Worm (Caenorhabditis elegans) whole organism, L2 larva: ENCODE measurements around the gene str-238.

Source experiments
- C34F6.9 ChIP-seq: fragments of 150-350 bp; optimal IDR thresholded peaks from 2 replicates; lab custom pipeline; 2014; ENCODE audit warnings: missing biosample characterization, missing genetic modification characterization
- F13H6.1 ChIP-seq: sonication (generic microtip); optimal IDR thresholded peaks from 2 replicates; lab custom pipeline; 2016; ENCODE audit warnings: missing genetic modification characterization, missing compliant biosample characterization
- R02D3.7 ChIP-seq: fragments of 150-350 bp; optimal IDR thresholded peaks from 2 replicates; lab custom pipeline; 2014; ENCODE audit warnings: missing biosample characterization, missing genetic modification characterization
- Y55F3AM.14 ChIP-seq: fragments of 200-800 bp; sonication (Bioruptor generic); optimal IDR thresholded peaks from 2 replicates; lab custom pipeline; 2018; ENCODE audit warnings: mild to moderate bottlenecking, missing genetic modification characterization, missing compliant biosample characterization
- ZK546.5 ChIP-seq: sonication (generic microtip); optimal IDR thresholded peaks from 2 replicates; lab custom pipeline; 2017; ENCODE audit warnings: missing biosample characterization, missing genetic modification characterization
- ama-1 ChIP-seq: fragments of 150-350 bp; optimal IDR thresholded peaks from 2 replicates; lab custom pipeline; 2018; ENCODE audit warnings: inconsistent platforms
- blmp-1 ChIP-seq: sonication (generic microtip); optimal IDR thresholded peaks from 2 replicates; lab custom pipeline; 2017; ENCODE audit warnings: missing genetic modification characterization, mild to moderate bottlenecking, missing compliant biosample characterization, antibody characterized with exemption, moderate library complexity; ENCODE audit not compliant: insufficient read depth
- ceh-16 ChIP-seq: fragments of 150-350 bp; optimal IDR thresholded peaks from 2 replicates; lab custom pipeline; 2014; ENCODE audit warnings: missing biosample characterization, missing genetic modification characterization
- crh-2 ChIP-seq: sonication (generic microtip); optimal IDR thresholded peaks from 2 replicates; lab custom pipeline; 2017; ENCODE audit warnings: missing biosample characterization, missing genetic modification characterization
- dmd-4 ChIP-seq: sonication (generic microtip); optimal IDR thresholded peaks from 2 replicates; lab custom pipeline; 2017; ENCODE audit warnings: missing biosample characterization, missing genetic modification characterization
- egl-27 ChIP-seq: sonication (generic microtip); optimal IDR thresholded peaks from 3 replicates; lab custom pipeline; 2017; ENCODE audit warnings: missing biosample characterization, missing genetic modification reagents, missing genetic modification characterization
- elt-1 ChIP-seq: fragments of 150-350 bp; optimal IDR thresholded peaks from 2 replicates; lab custom pipeline; 2014; ENCODE audit warnings: missing biosample characterization, missing genetic modification characterization
- fos-1 ChIP-seq: fragments of 150-350 bp; optimal IDR thresholded peaks from 2 replicates; lab custom pipeline; 2014; ENCODE audit warnings: missing biosample characterization, missing genetic modification characterization
- gmeb-1 ChIP-seq: fragments of 150-350 bp; optimal IDR thresholded peaks from 2 replicates; lab custom pipeline; 2014; ENCODE audit warnings: missing biosample characterization, missing genetic modification characterization
- lin-11 ChIP-seq: fragments of 150-350 bp; sonication (generic microtip); optimal IDR thresholded peaks from 2 replicates; lab custom pipeline; 2014; ENCODE audit warnings: missing biosample characterization, missing genetic modification characterization, inconsistent platforms, mixed read lengths
- lin-13 ChIP-seq: fragments of 150-350 bp; optimal IDR thresholded peaks from 2 replicates; lab custom pipeline; 2014; ENCODE audit warnings: missing biosample characterization, missing genetic modification reagents, missing genetic modification characterization
- lin-39 ChIP-seq: fragments of 150-350 bp; optimal IDR thresholded peaks from 2 replicates; lab custom pipeline; 2014; ENCODE audit warnings: missing biosample characterization, missing genetic modification reagents, missing genetic modification characterization
- lsy-2 ChIP-seq, 2 experiments: fragments of 150-350 bp in 1 of 2; sonication (generic microtip) in 1 of 2; optimal IDR thresholded peaks; 2 replicates each; lab custom pipeline; 2014 to 2017; ENCODE audit warnings: missing biosample characterization in 2 of 2, missing genetic modification characterization in 2 of 2
- mab-5 ChIP-seq: fragments of 150-350 bp; optimal IDR thresholded peaks from 2 replicates; lab custom pipeline; 2014; ENCODE audit warnings: missing biosample characterization, missing genetic modification characterization
- mbf-1 ChIP-seq: sonication (generic microtip); optimal IDR thresholded peaks from 2 replicates; lab custom pipeline; 2017; ENCODE audit warnings: missing biosample characterization, missing genetic modification characterization
- mdl-1 ChIP-seq, 2 experiments: fragments of 150-350 bp in 1 of 2; sonication (generic microtip) in 1 of 2; optimal IDR thresholded peaks; 2 replicates each; lab custom pipeline; 2017; ENCODE audit warnings: missing biosample characterization in 2 of 2, missing genetic modification characterization in 2 of 2
- nhr-10 ChIP-seq: sonication (generic microtip); optimal IDR thresholded peaks from 2 replicates; lab custom pipeline; 2017; ENCODE audit warnings: missing biosample characterization, missing genetic modification characterization
- nhr-11 ChIP-seq: fragments of 150-350 bp; optimal IDR thresholded peaks from 2 replicates; lab custom pipeline; 2014; ENCODE audit warnings: missing biosample characterization, missing genetic modification characterization
- nhr-12 ChIP-seq: fragments of 150-350 bp; optimal IDR thresholded peaks from 2 replicates; lab custom pipeline; 2014; ENCODE audit warnings: missing biosample characterization, missing genetic modification characterization
- nhr-129 ChIP-seq: fragments of 150-350 bp; optimal IDR thresholded peaks from 2 replicates; lab custom pipeline; 2014; ENCODE audit warnings: missing biosample characterization, missing genetic modification characterization
- nhr-21 ChIP-seq: fragments of 150-350 bp; optimal IDR thresholded peaks from 2 replicates; lab custom pipeline; 2014; ENCODE audit warnings: missing biosample characterization, missing genetic modification characterization
- nhr-23 ChIP-seq: fragments of 150-350 bp; optimal IDR thresholded peaks from 2 replicates; lab custom pipeline; 2014; ENCODE audit warnings: missing biosample characterization, missing genetic modification reagents, missing genetic modification characterization
- nhr-237 ChIP-seq: fragments of 150-350 bp; optimal IDR thresholded peaks from 2 replicates; lab custom pipeline; 2014; ENCODE audit warnings: missing biosample characterization, missing genetic modification characterization
- nhr-25 ChIP-seq: fragments of 150-350 bp; sonication (generic microtip); optimal IDR thresholded peaks from 3 replicates; lab custom pipeline; 2014; ENCODE audit warnings: missing biosample characterization, missing genetic modification characterization
- nhr-6 ChIP-seq: fragments of 150-350 bp; optimal IDR thresholded peaks from 2 replicates; lab custom pipeline; 2014; ENCODE audit warnings: missing biosample characterization, missing genetic modification characterization
- nhr-77 ChIP-seq: fragments of 150-350 bp; optimal IDR thresholded peaks from 2 replicates; lab custom pipeline; 2014; ENCODE audit warnings: missing biosample characterization, missing genetic modification characterization
- peb-1 ChIP-seq: fragments of 150-350 bp; optimal IDR thresholded peaks from 2 replicates; lab custom pipeline; 2014; ENCODE audit warnings: missing biosample characterization, missing genetic modification characterization
- sem-4 ChIP-seq: fragments of 150-350 bp; optimal IDR thresholded peaks from 2 replicates; lab custom pipeline; 2014; ENCODE audit warnings: missing biosample characterization, missing genetic modification reagents, missing genetic modification characterization
- sma-3 ChIP-seq: sonication (generic microtip); optimal IDR thresholded peaks from 2 replicates; lab custom pipeline; 2016; ENCODE audit warnings: missing genetic modification reagents, missing genetic modification characterization, missing compliant biosample characterization
- sma-9 ChIP-seq, 2 experiments: fragments of 150-350 bp in 1 of 2; sonication (generic microtip) in 1 of 2; optimal IDR thresholded peaks; 2 replicates each; lab custom pipeline; 2014 to 2016; ENCODE audit warnings: missing genetic modification characterization in 2 of 2, mild to moderate bottlenecking in 1 of 2, missing biosample characterization in 1 of 2, missing compliant biosample characterization in 1 of 2, missing genetic modification reagents in 1 of 2, moderate library complexity in 1 of 2
- snpc-4 ChIP-seq: fragments of 150-350 bp; optimal IDR thresholded peaks from 2 replicates; lab custom pipeline; 2014; ENCODE audit warnings: missing biosample characterization, missing genetic modification characterization
- unc-55 ChIP-seq: fragments of 150-350 bp; sonication (generic microtip); optimal IDR thresholded peaks from 3 replicates; lab custom pipeline; 2014; ENCODE audit warnings: missing biosample characterization, missing genetic modification reagents, missing genetic modification characterization
- unc-62 ChIP-seq: fragments of 150-350 bp; optimal IDR thresholded peaks from 2 replicates; lab custom pipeline; 2014; ENCODE audit warnings: missing biosample characterization, missing genetic modification reagents, missing genetic modification characterization
- zag-1 ChIP-seq: fragments of 150-350 bp; optimal IDR thresholded peaks from 2 replicates; lab custom pipeline; 2014; ENCODE audit warnings: missing biosample characterization, missing genetic modification characterization
- ztf-1 ChIP-seq: fragments of 200-800 bp; sonication (Bioruptor generic); conservative IDR thresholded peaks from 2 replicates; pipeline ENCODE4 v1.3.6; 2022; ENCODE audit warnings: missing genetic modification characterization, missing compliant biosample characterization
- ztf-11 ChIP-seq: sonication (generic microtip); optimal IDR thresholded peaks from 2 replicates; lab custom pipeline; 2017; ENCODE audit warnings: missing biosample characterization, missing genetic modification characterization
- ztf-4 ChIP-seq: fragments of 150-350 bp; optimal IDR thresholded peaks from 2 replicates; lab custom pipeline; 2014; ENCODE audit warnings: missing biosample characterization, missing genetic modification characterization

str-238 gene

ce11 chrV:773256-773655 is 8.4 kb downstream of the str-238 start, which contains the start of gene sti-1 (continued):
- TF ChIP-seq ztf-4 (tag; lab: Kevin White, UChicago) (peak; percentile 72), egl-27 (tag; lab: Kevin White, UChicago) (peak; percentile 72), lin-11 (tag; lab: Kevin White, UChicago) (peak; percentile 79), sma-9 (GFP tag; optimal IDR thresholded peaks at IDR 0.05; lab: Kevin White, UChicago) (peak; percentile 89), sma-9 (tag; optimal IDR thresholded peaks at IDR 0.05; lab: Kevin White, UChicago) (no peak), ztf-1 (GFP tag; lab: Robert Waterston, UW) (no peak), F13H6.1 (peak; percentile 80)

DNA sequence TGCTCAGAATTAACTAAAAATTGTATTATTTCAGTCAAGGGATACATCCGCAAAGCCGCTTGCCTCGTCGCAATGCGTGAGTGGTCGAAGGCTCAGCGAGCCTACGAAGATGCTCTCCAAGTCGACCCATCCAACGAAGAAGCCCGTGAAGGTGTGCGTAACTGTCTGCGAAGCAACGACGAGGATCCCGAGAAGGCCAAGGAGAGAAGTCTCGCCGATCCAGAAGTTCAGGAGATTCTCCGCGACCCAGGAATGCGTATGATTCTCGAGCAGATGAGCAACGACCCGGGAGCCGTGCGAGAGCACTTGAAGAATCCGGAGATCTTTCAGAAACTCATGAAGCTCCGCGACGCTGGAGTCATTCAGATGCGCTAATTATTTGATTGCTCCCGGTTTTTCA is 9.5 kb downstream of the str-238 start:
- TF ChIP-seq ceh-16 = no peak
- no peak for TF ChIP-seq peb-1 (tag; lab: Kevin White, UChicago)
- no peak for TF ChIP-seq ZK546.5
- TF ChIP-seq F13H6.1 = no peak
- no peak for TF ChIP-seq sma-3 (GFP tag; lab: Kevin White, UChicago)
- no peak for TF ChIP-seq lsy-2 (tag; optimal IDR thresholded peaks at IDR 0.05; lab: Kevin White, UChicago)
- no peak for TF ChIP-seq ama-1 (lab: Kevin White, UChicago)
- no peak for TF ChIP-seq nhr-11 (tag; lab: Kevin White, UChicago)
- TF ChIP-seq nhr-10 (tag; lab: Kevin White, UChicago) = no peak
- TF ChIP-seq gmeb-1 = no peak
- no peak for TF ChIP-seq sma-9 (GFP tag; optimal IDR thresholded peaks at IDR 0.05; lab: Kevin White, UChicago)
- no peak for TF ChIP-seq sma-9 (tag; optimal IDR thresholded peaks at IDR 0.05; lab: Kevin White, UChicago)
- no peak for TF ChIP-seq crh-2

DNA sequence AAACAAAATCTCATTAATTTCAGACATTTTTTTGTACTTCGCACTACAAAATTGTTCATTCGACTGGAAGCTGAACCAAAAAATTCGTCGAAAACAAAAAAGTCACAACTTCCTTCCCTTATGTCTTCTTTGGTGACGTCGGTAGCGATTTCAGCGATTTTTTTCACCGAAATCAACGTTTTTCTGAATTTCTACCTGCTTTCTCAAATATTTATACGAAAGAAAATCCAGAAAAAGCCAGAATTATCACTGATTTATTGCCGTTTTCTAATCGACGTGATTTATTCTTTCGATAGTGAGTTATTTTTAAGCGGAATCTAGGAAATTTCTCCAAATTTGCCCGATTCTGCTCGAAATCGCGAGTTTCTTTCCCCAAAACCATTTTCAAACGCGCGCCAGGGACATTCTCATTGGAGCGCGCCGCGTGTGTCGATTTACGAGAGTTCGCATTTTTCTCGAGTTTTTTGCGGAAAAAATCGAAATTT is 10.1 kb downstream of the str-238 start, which contains the start of gene srbc-58:
Gene srbc-58, plus strand, starts transcription at position 121 of the 485 bp plus-strand sequence.
- TF ChIP-seq nhr-11 (tag; lab: Kevin White, UChicago) (no peak), F13H6.1 (peak; percentile 3), unc-55 (GFP tag; lab: Kevin White, UChicago) (peak; percentile 34), lin-13 (GFP tag; lab: Kevin White, UChicago) (peak; percentile 9), zag-1 (tag; lab: Kevin White, UChicago) (no peak), lsy-2 (tag; optimal IDR thresholded peaks at IDR 0.05; lab: Kevin White, UChicago) (peak in 1 of 2 experiments; percentile 13), crh-2 (peak; percentile 27), gmeb-1 (peak; percentile 23), ama-1 (lab: Kevin White, UChicago) (peak; percentile 70), ztf-4 (tag; lab: Kevin White, UChicago) (peak; percentile 41), nhr-25 (no peak), nhr-129 (peak; percentile 16), C34F6.9 (tag; lab: Kevin White, UChicago) (peak; percentile 29)
- TF ChIP-seq, all 48 proteins: peak for 10

DNA sequence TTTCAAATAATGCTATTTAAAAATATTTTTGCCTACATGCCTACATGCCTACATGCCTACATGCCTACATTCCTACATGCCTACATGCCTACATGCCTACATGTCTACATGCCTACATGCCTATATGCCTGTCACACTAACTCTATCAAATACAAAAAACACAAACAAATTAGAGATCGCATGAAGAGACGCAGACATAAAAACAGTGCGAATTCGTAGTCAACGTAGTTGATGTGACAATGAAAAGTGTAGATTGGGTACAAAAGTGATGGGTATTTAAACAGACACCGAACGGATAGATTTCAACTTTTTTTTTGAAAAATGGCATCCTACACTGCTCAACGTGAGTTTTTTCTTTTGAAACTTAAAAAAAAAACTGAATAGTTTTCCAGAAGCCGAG is 12.5 kb downstream of the str-238 start, which contains the start of gene R09E12.9:
Gene R09E12.9, plus strand, starts transcription at position 316 of the 400 bp plus-strand sequence.
- no peak for TF ChIP-seq lin-13 (GFP tag; lab: Kevin White, UChicago)
- TF ChIP-seq unc-62 (GFP tag; lab: Kevin White, UChicago) = no peak
- TF ChIP-seq lin-39 (tag; lab: Kevin White, UChicago) = no peak
- peak; percentile 0 for TF ChIP-seq sma-3 (GFP tag; lab: Kevin White, UChicago)
- TF ChIP-seq F13H6.1 = no peak
- TF ChIP-seq ztf-11 (tag; lab: Kevin White, UChicago) = no peak
- no peak for TF ChIP-seq mbf-1 (tag; lab: Kevin White, UChicago)
- no peak for TF ChIP-seq unc-55 (GFP tag; lab: Kevin White, UChicago)
- TF ChIP-seq C34F6.9 (tag; lab: Kevin White, UChicago) = no peak
- TF ChIP-seq ceh-16 = no peak
- no peak for TF ChIP-seq nhr-23 (tag; lab: Kevin White, UChicago)
- no peak for TF ChIP-seq blmp-1 (tag; lab: Kevin White, UChicago)
- no peak for TF ChIP-seq nhr-11 (tag; lab: Kevin White, UChicago)
- TF ChIP-seq nhr-237 = peak; percentile 15
- TF ChIP-seq ztf-4 (tag; lab: Kevin White, UChicago) = no peak
- no peak for TF ChIP-seq zag-1 (tag; lab: Kevin White, UChicago)
- TF ChIP-seq elt-1 (tag; lab: Kevin White, UChicago) = no peak
- no peak for TF ChIP-seq dmd-4
- peak; percentile 24 for TF ChIP-seq nhr-21 (tag; lab: Kevin White, UChicago)
- no peak for TF ChIP-seq egl-27 (tag; lab: Kevin White, UChicago)
- no peak for TF ChIP-seq ZK546.5
- TF ChIP-seq snpc-4 = no peak
- TF ChIP-seq Y55F3AM.14 (GFP tag; lab: Kevin White, UChicago) = no peak
- no peak for TF ChIP-seq mab-5 (tag; lab: Kevin White, UChicago)
- TF ChIP-seq lsy-2 (tag; optimal IDR thresholded peaks at IDR 0.05; lab: Kevin White, UChicago) = peak in 1 of 2 experiments; percentile 26
- no peak for TF ChIP-seq ztf-1 (GFP tag; lab: Robert Waterston, UW)
- no peak for TF ChIP-seq sma-9 (GFP tag; optimal IDR thresholded peaks at IDR 0.05; lab: Kevin White, UChicago)
- TF ChIP-seq sma-9 (tag; optimal IDR thresholded peaks at IDR 0.05; lab: Kevin White, UChicago) = no peak
- no peak for TF ChIP-seq mdl-1 (tag; optimal IDR thresholded peaks at IDR 0.05; lab: Kevin White, UChicago)
- no peak for TF ChIP-seq peb-1 (tag; lab: Kevin White, UChicago)
- TF ChIP-seq nhr-6 = no peak
- no peak for TF ChIP-seq fos-1 (tag; lab: Kevin White, UChicago)
- no peak for TF ChIP-seq nhr-12 (tag; lab: Kevin White, UChicago)
- no peak for TF ChIP-seq sem-4 (tag; lab: Kevin White, UChicago)
- peak; percentile 95 for TF ChIP-seq nhr-77 (tag; lab: Kevin White, UChicago)
- TF ChIP-seq R02D3.7 (tag; lab: Kevin White, UChicago) = no peak
- no peak for TF ChIP-seq nhr-10 (tag; lab: Kevin White, UChicago)
- TF ChIP-seq lin-11 (tag; lab: Kevin White, UChicago) = no peak
- TF ChIP-seq nhr-25 = peak; percentile 10
- no peak for TF ChIP-seq gmeb-1
- TF ChIP-seq crh-2 = no peak
